Worm (Caenorhabditis elegans) whole organism, young adult: ENCODE measurements around the gene coq-8.

ENCODE experiments used
- F57A8.1 ChIP-seq: fragments of 200-800 bp; sonication (Bioruptor generic); optimal IDR thresholded peaks from 2 replicates; lab custom pipeline; 2018; ENCODE audit warnings: mild to moderate bottlenecking, missing genetic modification characterization, moderate library complexity, missing compliant biosample characterization
- ZK185.1 ChIP-seq: sonication (generic microtip); optimal IDR thresholded peaks from 2 replicates; lab custom pipeline; 2016; ENCODE audit warnings: mild to moderate bottlenecking, missing genetic modification characterization, missing compliant biosample characterization; ENCODE audit not compliant: poor library complexity, severe bottlenecking
- ccch-3 ChIP-seq: fragments of 200-800 bp; sonication (Bioruptor generic); optimal IDR thresholded peaks from 2 replicates; lab custom pipeline; 2018; ENCODE audit warnings: mild to moderate bottlenecking, missing genetic modification characterization, missing compliant biosample characterization
- nfyb-1 ChIP-seq: fragments of 200-800 bp; sonication (Bioruptor generic); IDR thresholded peaks from 2 replicates; pipeline ENCODE4 v1.3.6; 2022; ENCODE audit warnings: missing genetic modification reagents, missing genetic modification characterization, missing compliant biosample characterization
- nhr-27 ChIP-seq: fragments of 200-800 bp; sonication (Bioruptor generic); optimal IDR thresholded peaks from 2 replicates; lab custom pipeline; 2018; ENCODE audit warnings: mild to moderate bottlenecking, missing genetic modification characterization, moderate library complexity, missing compliant biosample characterization
- snpc-4 ChIP-seq, 5 experiments: fragments of 150-350 bp in 1 of 5; sonication (generic microtip) in 4 of 5; optimal IDR thresholded peaks; 2 replicates each; lab custom pipeline; 2014 to 2018; ENCODE audit warnings: missing genetic modification characterization in 5 of 5, missing biosample characterization in 3 of 5, antibody characterized with exemption in 2 of 5, mild to moderate bottlenecking in 2 of 5, missing compliant biosample characterization in 2 of 5, missing genotype in 2 of 5, moderate library complexity in 2 of 5, missing genetic modification reagents in 1 of 5

DNA sequence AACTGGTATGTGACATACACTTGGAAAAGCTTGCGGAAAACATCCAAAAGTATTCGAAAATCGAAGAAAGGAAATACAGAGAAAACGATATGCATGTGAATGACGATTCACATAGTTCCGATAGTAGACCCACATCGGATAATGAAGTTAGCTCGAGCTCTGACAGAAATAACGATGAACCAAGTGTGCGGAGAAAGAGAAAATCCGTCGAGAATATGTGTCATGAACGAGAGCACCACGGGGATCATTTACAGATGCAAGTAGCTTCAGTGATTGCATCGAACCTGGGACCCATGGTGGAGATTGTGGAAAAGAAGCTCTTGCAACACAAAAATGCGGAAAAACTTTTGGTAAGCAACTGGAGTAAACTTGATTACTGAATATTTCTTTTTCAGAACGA, 6.2 kb upstream of the coq-8 start:
- TF ChIP-seq nfyb-1 (GFP tag; lab: Robert Waterston, UW): no peak
- TF ChIP-seq ccch-3 (GFP tag; lab: Kevin White, UChicago): no peak
- TF ChIP-seq F57A8.1: no peak
- TF ChIP-seq ZK185.1 (tag; lab: Kevin White, UChicago): no peak
- TF ChIP-seq nhr-27 (tag; lab: Kevin White, UChicago): no peak
- TF ChIP-seq snpc-4 (GFP tag; optimal IDR thresholded peaks at IDR 0.05; lab: Kevin White, UChicago): no peak
- no peak for TF ChIP-seq snpc-4 (tag; optimal IDR thresholded peaks at IDR 0.05; lab: Kevin White, UChicago)
